Worm (Caenorhabditis elegans) whole organism, L1 larva: Measurements from ENCODE around the gene Y37D8A.19.

Experiments
- C16A3.4 ChIP-seq: fragments of 150-350 bp; optimal IDR thresholded peaks from 2 replicates; lab custom pipeline; 2014; ENCODE audit warnings: missing biosample characterization, missing genetic modification characterization
- elt-2 ChIP-seq: sonication (generic microtip); optimal IDR thresholded peaks from 2 replicates; lab custom pipeline; 2016; ENCODE audit warnings: missing genetic modification characterization, mild to moderate bottlenecking, inconsistent platforms, missing compliant biosample characterization, missing genetic modification reagents
- fos-1 ChIP-seq: fragments of 150-350 bp; optimal IDR thresholded peaks from 2 replicates; lab custom pipeline; 2014; ENCODE audit warnings: missing biosample characterization, missing genetic modification characterization
- lin-13 ChIP-seq: fragments of 150-350 bp; optimal IDR thresholded peaks from 2 replicates; lab custom pipeline; 2014; ENCODE audit warnings: missing biosample characterization, missing genetic modification reagents, missing genetic modification characterization
- lir-3 ChIP-seq: sonication (generic microtip); optimal IDR thresholded peaks from 2 replicates; lab custom pipeline; 2016; ENCODE audit warnings: mild to moderate bottlenecking, missing genetic modification characterization, moderate library complexity, missing compliant biosample characterization; ENCODE audit not compliant: poor library complexity
- mdl-1 ChIP-seq, 2 experiments: fragments of 150-350 bp; optimal IDR thresholded peaks; 2 replicates each; lab custom pipeline; 2014 to 2017; ENCODE audit warnings: missing biosample characterization in 2 of 2, missing genetic modification characterization in 2 of 2, inconsistent platforms in 1 of 2
- nhr-76 ChIP-seq: sonication (generic microtip); optimal IDR thresholded peaks from 2 replicates; lab custom pipeline; 2017; ENCODE audit warnings: missing biosample characterization, missing genetic modification characterization
- nhr-77 ChIP-seq: fragments of 150-350 bp; optimal IDR thresholded peaks from 2 replicates; lab custom pipeline; 2014; ENCODE audit warnings: missing biosample characterization, missing genetic modification characterization
- snpc-4 ChIP-seq: fragments of 150-350 bp; optimal IDR thresholded peaks from 2 replicates; lab custom pipeline; 2014; ENCODE audit warnings: missing biosample characterization, missing genetic modification characterization
- tbx-2 ChIP-seq: sonication (generic microtip); optimal IDR thresholded peaks from 2 replicates; lab custom pipeline; 2016; ENCODE audit warnings: missing genetic modification characterization, missing compliant biosample characterization
- unc-62 ChIP-seq: fragments of 150-350 bp; optimal IDR thresholded peaks from 2 replicates; lab custom pipeline; 2014; ENCODE audit warnings: missing biosample characterization, missing genetic modification reagents, missing genetic modification characterization
- zag-1 ChIP-seq: fragments of 150-350 bp; optimal IDR thresholded peaks from 2 replicates; lab custom pipeline; 2014; ENCODE audit warnings: missing biosample characterization, missing genetic modification characterization

- TF ChIP-seq lin-13 (GFP tag; lab: Kevin White, UChicago) (no peak), mdl-1 (tag; optimal IDR thresholded peaks at IDR 0.05; lab: Kevin White, UChicago) (no peak), snpc-4 (tag; lab: Kevin White, UChicago) (no peak), fos-1 (no peak), lir-3 (no peak), zag-1 (tag; lab: Kevin White, UChicago) (no peak), nhr-77 (no peak), elt-2 (tag; lab: Kevin White, UChicago) (no peak), C16A3.4 (tag; lab: Kevin White, UChicago) (peak; percentile 32), unc-62 (GFP tag; lab: Kevin White, UChicago) (no peak), tbx-2 (no peak), nhr-76 (tag; lab: Kevin White, UChicago) (no peak)
Measured at ce11 chrIII:12971828-12972379, 42.2 kb downstream of the Y37D8A.19 start.
